Worm (Caenorhabditis elegans) whole organism, early embryonic: ENCODE measurements around the gene nit-1.

ENCODE experiments used
- F13C5.2 ChIP-seq: sonication (generic microtip); optimal IDR thresholded peaks from 2 replicates; lab custom pipeline; 2017; ENCODE audit warnings: mild to moderate bottlenecking, missing genetic modification characterization, inconsistent platforms, missing compliant biosample characterization
- ama-1 ChIP-seq: fragments of 150-350 bp; optimal IDR thresholded peaks from 2 replicates; lab custom pipeline; 2014
- ceh-13 ChIP-seq: fragments of 200-800 bp; sonication (Bioruptor generic); optimal IDR thresholded peaks from 2 replicates; lab custom pipeline; 2018; ENCODE audit warnings: mild to moderate bottlenecking, missing genetic modification characterization, missing compliant biosample characterization
- ceh-36 ChIP-seq: sonication (generic microtip); optimal IDR thresholded peaks from 2 replicates; lab custom pipeline; 2016; ENCODE audit warnings: missing genetic modification characterization, inconsistent platforms, missing compliant biosample characterization
- ets-7 ChIP-seq: sonication (generic microtip); optimal IDR thresholded peaks from 2 replicates; lab custom pipeline; 2016; ENCODE audit warnings: missing genotype, missing genetic modification characterization, missing compliant biosample characterization
- flt-1 ChIP-seq: fragments of 200-800 bp; sonication (Bioruptor generic); IDR thresholded peaks from 2 replicates; pipeline ENCODE4 v1.3.6; 2022; ENCODE audit warnings: missing genetic modification characterization, missing compliant biosample characterization
- hmbx-1 ChIP-seq: sonication (generic microtip); optimal IDR thresholded peaks from 2 replicates; lab custom pipeline; 2016; ENCODE audit warnings: mild to moderate bottlenecking, missing genetic modification characterization, missing compliant biosample characterization
- hmg-4 ChIP-seq: fragments of 200-800 bp; sonication (Bioruptor generic); optimal IDR thresholded peaks from 2 replicates; lab custom pipeline; 2018; ENCODE audit warnings: mild to moderate bottlenecking, missing genetic modification characterization, missing compliant biosample characterization
- pes-1 ChIP-seq: fragments of 200-800 bp; sonication (Bioruptor generic); IDR thresholded peaks from 2 replicates; pipeline ENCODE4 v1.3.6; 2022; ENCODE audit warnings: missing genetic modification reagents, missing genetic modification characterization, missing compliant biosample characterization
- sea-1 ChIP-seq: fragments of 200-800 bp; sonication (Bioruptor generic); conservative IDR thresholded peaks from 2 replicates; pipeline ENCODE4 v1.3.6; 2022; ENCODE audit warnings: missing genetic modification characterization, missing compliant biosample characterization
- tbx-11 ChIP-seq: fragments of 200-800 bp; sonication (Bioruptor generic); IDR thresholded peaks from 2 replicates; pipeline ENCODE4 v1.3.6; 2022; ENCODE audit warnings: missing genetic modification characterization, missing compliant biosample characterization
- tbx-37 ChIP-seq: fragments of 200-800 bp; sonication (Bioruptor generic); conservative IDR thresholded peaks from 2 replicates; pipeline ENCODE4 v1.3.6; 2022; ENCODE audit warnings: missing genetic modification reagents, missing genetic modification characterization, missing compliant biosample characterization

- TF ChIP-seq tbx-37 (GFP tag; lab: Robert Waterston, UW) = no peak
- TF ChIP-seq F13C5.2 (tag; lab: Kevin White, UChicago) = no peak
- TF ChIP-seq ets-7 (tag; lab: Kevin White, UChicago) = no peak
- TF ChIP-seq hmbx-1 (tag; lab: Kevin White, UChicago) = no peak
- no peak for TF ChIP-seq hmg-4 (GFP tag; lab: Kevin White, UChicago)
- no peak for TF ChIP-seq sea-1 (GFP tag; lab: Robert Waterston, UW)
- peak; percentile 43 for TF ChIP-seq ceh-36 (tag; lab: Kevin White, UChicago)
- no peak for TF ChIP-seq flt-1 (GFP tag; lab: Robert Waterston, UW)
- TF ChIP-seq tbx-11 (GFP tag; lab: Robert Waterston, UW) = no peak
- no peak for TF ChIP-seq ceh-13
- no peak for TF ChIP-seq pes-1 (GFP tag; lab: Robert Waterston, UW)
- TF ChIP-seq ama-1 (lab: Kevin White, UChicago) = no peak
Observed at ce11 chrIII:3898354-3898753, 23.7 kb upstream of the nit-1 start.
